Fruit fly (Drosophila melanogaster) whole organism, embryonic: ENCODE results near the gene CenB1A.

Source experiments
- CG10147 ChIP-seq: fragments of 200-800 bp; sonication (Bioruptor generic); optimal IDR thresholded peaks from 2 replicates; lab custom pipeline; 2019; ENCODE audit warnings: missing biosample characterization, mild to moderate bottlenecking, missing genetic modification characterization, moderate library complexity
- CG10543 ChIP-seq: fragments of 200-800 bp; sonication (Bioruptor generic); optimal IDR thresholded peaks from 3 replicates; lab custom pipeline; 2017; ENCODE audit warnings: missing biosample characterization, mild to moderate bottlenecking, missing genetic modification characterization, moderate library complexity
- CG11560 ChIP-seq: fragments of 200-800 bp; sonication (Bioruptor generic); IDR thresholded peaks from 3 replicates; pipeline ENCODE4 v1.3.6; 2022; ENCODE audit warnings: missing biosample characterization, missing genetic modification characterization
- CG14441 ChIP-seq: fragments of 200-800 bp; sonication (Bioruptor generic); IDR thresholded peaks from 2 replicates; pipeline ENCODE4 v1.3.6; 2022; ENCODE audit warnings: missing biosample characterization, missing genetic modification characterization
- CG1529 ChIP-seq: fragments of 200-800 bp; sonication (Bioruptor generic); optimal IDR thresholded peaks from 3 replicates; lab custom pipeline; 2018; ENCODE audit warnings: missing biosample characterization, missing genetic modification characterization
- CG17328 ChIP-seq: fragments of 200-800 bp; sonication (Bioruptor generic); IDR thresholded peaks from 2 replicates; pipeline ENCODE4 v1.3.6; 2022; ENCODE audit warnings: missing biosample characterization, missing genetic modification characterization
- CG2678 ChIP-seq: fragments of 200-800 bp; sonication (Bioruptor generic); optimal IDR thresholded peaks from 3 replicates; lab custom pipeline; 2019; ENCODE audit warnings: missing biosample characterization, mild to moderate bottlenecking, missing genetic modification characterization, moderate library complexity
- CG3065 ChIP-seq: fragments of 200-800 bp; sonication (Bioruptor generic); optimal IDR thresholded peaks from 2 replicates; lab custom pipeline; 2016; ENCODE audit warnings: missing biosample characterization, missing genetic modification characterization
- CG34376 ChIP-seq: fragments of 200-800 bp; sonication (Bioruptor generic); optimal IDR thresholded peaks from 2 replicates; lab custom pipeline; 2018; ENCODE audit warnings: missing biosample characterization, mild to moderate bottlenecking, missing genetic modification characterization
- CG6683 ChIP-seq: fragments of 200-800 bp; sonication (Bioruptor generic); optimal IDR thresholded peaks from 2 replicates; lab custom pipeline; 2017; ENCODE audit warnings: missing biosample characterization, mild to moderate bottlenecking, missing genetic modification characterization, missing genetic modification reagents
- CG6813 ChIP-seq: fragments of 200-800 bp; sonication (Bioruptor generic); optimal IDR thresholded peaks from 2 replicates; lab custom pipeline; 2017; ENCODE audit warnings: missing biosample characterization, missing genetic modification characterization, mild to moderate bottlenecking, moderate library complexity, missing genetic modification reagents
- CG7372 ChIP-seq: fragments of 200-800 bp; sonication (Bioruptor generic); IDR thresholded peaks from 2 replicates; pipeline ENCODE4 v1.3.6; 2022; ENCODE audit warnings: missing biosample characterization, missing genetic modification characterization
- CG7556 ChIP-seq: fragments of 200-800 bp; sonication (Bioruptor generic); optimal IDR thresholded peaks from 2 replicates; lab custom pipeline; 2017; ENCODE audit warnings: missing biosample characterization, mild to moderate bottlenecking, missing genetic modification characterization
- CG8290 ChIP-seq, 3 experiments: fragments of 200-800 bp; sonication (Bioruptor generic); optimal IDR thresholded peaks; 2 replicates each; lab custom pipeline; 2016 to 2019; ENCODE audit warnings: missing biosample characterization in 3 of 3, missing genetic modification characterization in 3 of 3, mild to moderate bottlenecking in 2 of 3, moderate library complexity in 1 of 3
- Dp ChIP-seq: fragments of 200-800 bp; sonication (Bioruptor generic); optimal IDR thresholded peaks from 2 replicates; lab custom pipeline; 2018; ENCODE audit warnings: missing biosample characterization, mild to moderate bottlenecking, missing genetic modification characterization, moderate library complexity
- HLH3B ChIP-seq: fragments of 200-800 bp; sonication (Bioruptor generic); IDR thresholded peaks from 2 replicates; pipeline ENCODE4 v1.3.6; 2022; ENCODE audit warnings: missing biosample characterization, missing genetic modification characterization
- HLH4C ChIP-seq: fragments of 200-800 bp; sonication (Bioruptor generic); IDR thresholded peaks from 3 replicates; pipeline ENCODE4 v1.3.6; 2022; ENCODE audit warnings: missing biosample characterization, missing genetic modification characterization; ENCODE audit not compliant: partially characterized antibody
- Hr3 ChIP-seq: fragments of 200-800 bp; sonication (Bioruptor generic); optimal IDR thresholded peaks from 3 replicates; lab custom pipeline; 2016; ENCODE audit warnings: missing biosample characterization, missing genetic modification characterization
- Jarid2 ChIP-seq: fragments of 200-800 bp; sonication (Bioruptor generic); optimal IDR thresholded peaks from 3 replicates; lab custom pipeline; 2017; ENCODE audit warnings: mild to moderate bottlenecking, missing biosample characterization, missing genetic modification reagents, missing genetic modification characterization
- Mad ChIP-seq: fragments of 200-800 bp; sonication (Bioruptor generic); optimal IDR thresholded peaks from 2 replicates; lab custom pipeline; 2016; ENCODE audit warnings: missing biosample characterization, missing genetic modification characterization
- Nf-YA ChIP-seq: fragments of 200-800 bp; sonication (Bioruptor generic); IDR thresholded peaks from 2 replicates; pipeline ENCODE4 v1.3.6; 2022; ENCODE audit warnings: missing biosample characterization, missing genetic modification characterization
- Rfx ChIP-seq: fragments of 200-800 bp; sonication (Bioruptor generic); IDR thresholded peaks from 2 replicates; pipeline ENCODE4 v1.3.6; 2022; ENCODE audit warnings: missing biosample characterization, missing genetic modification characterization
- Sox100B ChIP-seq: fragments of 200-800 bp; sonication (Bioruptor generic); optimal IDR thresholded peaks from 3 replicates; lab custom pipeline; 2018; ENCODE audit warnings: missing biosample characterization, mild to moderate bottlenecking, missing genetic modification characterization
- Xrp1 ChIP-seq: fragments of 200-800 bp; sonication (Bioruptor generic); IDR thresholded peaks from 2 replicates; pipeline ENCODE4 v1.3.6; 2022; ENCODE audit warnings: missing biosample characterization, missing genetic modification characterization
- chn ChIP-seq: fragments of 200-800 bp; sonication (Bioruptor generic); optimal IDR thresholded peaks from 2 replicates; lab custom pipeline; 2016; ENCODE audit warnings: missing biosample characterization, missing genetic modification characterization
- crc ChIP-seq: fragments of 200-800 bp; sonication (Bioruptor generic); optimal IDR thresholded peaks from 2 replicates; lab custom pipeline; 2016; ENCODE audit warnings: missing biosample characterization, missing genetic modification characterization
- crol ChIP-seq: fragments of 200-800 bp; sonication (Bioruptor generic); IDR thresholded peaks from 2 replicates; pipeline ENCODE4 v1.3.6; 2022; ENCODE audit warnings: missing biosample characterization, missing genetic modification characterization
- dmrt99B ChIP-seq: fragments of 200-800 bp; sonication (Bioruptor generic); optimal IDR thresholded peaks from 2 replicates; lab custom pipeline; 2018; ENCODE audit warnings: missing biosample characterization, mild to moderate bottlenecking, missing genetic modification characterization, moderate library complexity
- ewg ChIP-seq: fragments of 200-800 bp; sonication (Bioruptor generic); optimal IDR thresholded peaks from 3 replicates; lab custom pipeline; 2017; ENCODE audit warnings: mild to moderate bottlenecking, missing biosample characterization, missing genetic modification reagents, missing genetic modification characterization
- exex ChIP-seq: fragments of 200-800 bp; sonication (Bioruptor generic); optimal IDR thresholded peaks from 4 replicates; lab custom pipeline; 2018; ENCODE audit warnings: missing biosample characterization, mild to moderate bottlenecking, missing genetic modification characterization, moderate library complexity
- fd102C ChIP-seq: fragments of 200-800 bp; sonication (Bioruptor generic); optimal IDR thresholded peaks from 2 replicates; lab custom pipeline; 2018; ENCODE audit warnings: missing biosample characterization, mild to moderate bottlenecking, missing genetic modification characterization, moderate library complexity
- grn ChIP-seq: fragments of 200-800 bp; sonication (Bioruptor generic); optimal IDR thresholded peaks from 3 replicates; lab custom pipeline; 2017; ENCODE audit warnings: missing biosample characterization, missing genetic modification characterization
- gt ChIP-seq: fragments of 200-800 bp; sonication (Bioruptor generic); IDR thresholded peaks from 2 replicates; pipeline ENCODE4 v1.3.6; 2022; ENCODE audit warnings: missing biosample characterization, missing genetic modification characterization
- hb ChIP-seq: fragments of 200-800 bp; sonication (Bioruptor generic); IDR thresholded peaks from 3 replicates; pipeline ENCODE4 v1.3.6; 2022; ENCODE audit warnings: missing biosample characterization, missing genetic modification characterization; ENCODE audit not compliant: partially characterized antibody
- lab ChIP-seq: fragments of 200-800 bp; sonication (Bioruptor generic); optimal IDR thresholded peaks from 3 replicates; lab custom pipeline; 2017; ENCODE audit warnings: missing biosample characterization, missing genetic modification characterization, mild to moderate bottlenecking, moderate library complexity, missing genetic modification reagents
- lmd ChIP-seq: fragments of 200-800 bp; sonication (Bioruptor generic); IDR thresholded peaks from 2 replicates; pipeline ENCODE4 v1.3.6; 2022; ENCODE audit warnings: missing biosample characterization, missing genetic modification characterization
- mirr ChIP-seq: fragments of 200-800 bp; sonication (Bioruptor generic); optimal IDR thresholded peaks from 3 replicates; lab custom pipeline; 2018; ENCODE audit warnings: missing biosample characterization, mild to moderate bottlenecking, missing genetic modification characterization
- nau ChIP-seq: fragments of 200-800 bp; sonication (Bioruptor generic); optimal IDR thresholded peaks from 3 replicates; lab custom pipeline; 2017; ENCODE audit warnings: missing biosample characterization, mild to moderate bottlenecking, missing genetic modification characterization, missing genetic modification reagents
- nerfin-1 ChIP-seq: fragments of 200-800 bp; sonication (Bioruptor generic); optimal IDR thresholded peaks from 3 replicates; lab custom pipeline; 2019; ENCODE audit warnings: missing biosample characterization, mild to moderate bottlenecking, missing genetic modification characterization, moderate library complexity
- org-1 ChIP-seq: fragments of 200-800 bp; sonication (Bioruptor generic); optimal IDR thresholded peaks from 2 replicates; lab custom pipeline; 2017; ENCODE audit warnings: missing biosample characterization, missing genetic modification characterization
- p53 ChIP-seq: fragments of 200-800 bp; sonication (Bioruptor generic); optimal IDR thresholded peaks from 2 replicates; lab custom pipeline; 2016; ENCODE audit warnings: missing biosample characterization, missing genetic modification characterization
- phol ChIP-seq: fragments of 200-800 bp; sonication (Bioruptor generic); optimal IDR thresholded peaks from 3 replicates; lab custom pipeline; 2018; ENCODE audit warnings: missing biosample characterization, mild to moderate bottlenecking, missing genetic modification characterization, moderate library complexity
- pnt ChIP-seq: fragments of 200-800 bp; sonication (Bioruptor generic); optimal IDR thresholded peaks from 3 replicates; lab custom pipeline; 2016; ENCODE audit warnings: missing biosample characterization, missing genetic modification characterization
- sd ChIP-seq: fragments of 200-800 bp; sonication (Bioruptor generic); optimal IDR thresholded peaks from 3 replicates; lab custom pipeline; 2018; ENCODE audit warnings: missing biosample characterization, mild to moderate bottlenecking, missing genetic modification characterization, moderate library complexity
- sug ChIP-seq: fragments of 200-800 bp; optimal IDR thresholded peaks from 2 replicates; lab custom pipeline; 2019; ENCODE audit warnings: missing biosample characterization, mild to moderate bottlenecking, missing genetic modification characterization, moderate library complexity
- yki ChIP-seq: fragments of >200 bp; optimal IDR thresholded peaks from 3 replicates; lab custom pipeline; 2018

Gene CenB1A

DNA sequence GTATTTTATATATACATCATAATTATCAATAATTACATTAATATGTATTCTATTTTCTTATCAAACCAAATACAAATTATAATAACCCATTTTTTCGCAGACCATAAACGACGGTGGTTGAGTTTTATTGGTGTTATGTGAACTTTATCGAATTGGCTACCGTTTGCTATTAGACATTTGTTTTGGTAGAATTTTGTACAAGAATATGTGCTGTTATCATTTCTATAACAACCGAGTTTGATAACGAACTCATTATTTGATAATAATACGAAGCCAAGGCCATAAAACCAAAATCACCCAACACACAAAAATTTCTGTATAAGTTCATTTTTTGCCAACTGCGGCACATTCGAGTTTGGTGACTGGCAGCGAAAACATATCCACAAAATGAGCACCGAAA, 22.9 kb upstream of the CenB1A start, which contains the start of gene CG17109:
Gene CG17109, plus strand, starts transcription at position 345 of the 400 bp plus-strand sequence.
- TF ChIP-seq Dp (no peak), mirr (GFP tag; lab: Kevin White, UChicago) (peak; percentile 14), CG34376 (GFP tag; lab: Kevin White, UChicago) (peak; percentile 86), Nf-YA (no peak), exex (peak; percentile 93), sd (tag; lab: Kevin White, UChicago) (peak; percentile 2), sug (tag; lab: Kevin White, UChicago) (peak; percentile 32)

DNA sequence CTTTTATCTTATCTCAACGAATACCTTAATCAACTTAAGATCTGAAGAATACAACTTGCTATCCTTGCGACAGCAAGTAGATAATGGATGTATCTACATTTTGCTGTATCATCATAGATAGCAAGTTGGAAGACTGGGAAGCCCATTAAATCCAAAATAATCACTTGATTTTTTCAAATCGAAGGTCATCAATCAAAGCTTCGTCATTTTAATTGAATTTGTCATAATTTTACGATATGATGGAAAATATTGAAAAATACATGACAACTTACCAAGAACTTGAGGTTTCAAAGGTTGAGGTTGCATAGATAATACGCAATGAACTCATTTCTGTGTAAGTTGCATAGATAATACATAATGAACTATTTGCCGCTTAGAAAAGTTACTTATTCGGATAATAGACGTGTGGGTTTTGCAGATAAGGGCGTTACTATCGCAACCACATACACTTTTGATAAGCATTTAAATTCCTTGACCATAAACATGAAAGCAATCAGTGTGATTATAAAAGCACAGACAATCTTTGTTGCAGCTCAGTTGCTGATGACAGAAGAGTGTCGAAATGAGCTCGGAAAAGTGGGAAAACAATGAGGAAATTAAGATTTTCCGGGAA, 20.9 kb upstream of the CenB1A start, which contains the start of gene CG6733:
Gene CG6733, plus strand, starts transcription at position 532 of the 613 bp plus-strand sequence.
- TF ChIP-seq Mad (GFP tag; lab: Kevin White, UChicago): no peak
- TF ChIP-seq Xrp1 (GFP tag; lab: Robert Waterston, UW): no peak
- TF ChIP-seq CG17328 (GFP tag; lab: Robert Waterston, UW): no peak
- TF ChIP-seq exex: peak; percentile 68
- no peak for TF ChIP-seq CG1529 (GFP tag; lab: Kevin White, UChicago)
- peak; percentile 31 for TF ChIP-seq sd (tag; lab: Kevin White, UChicago)
- TF ChIP-seq lab: peak; percentile 50
- TF ChIP-seq Rfx (GFP tag; lab: Robert Waterston, UW): no peak
- TF ChIP-seq chn (GFP tag; lab: Kevin White, UChicago): no peak
- TF ChIP-seq pnt (GFP tag; lab: Kevin White, UChicago): no peak
- TF ChIP-seq CG34376 (GFP tag; lab: Kevin White, UChicago): peak; percentile 50
- TF ChIP-seq mirr (GFP tag; lab: Kevin White, UChicago): peak; percentile 69
- peak; percentile 40 for TF ChIP-seq grn (GFP tag; lab: Kevin White, UChicago)
- TF ChIP-seq CG7556 (GFP tag; lab: Kevin White, UChicago): no peak
- TF ChIP-seq Sox100B (GFP tag; lab: Kevin White, UChicago): no peak

DNA sequence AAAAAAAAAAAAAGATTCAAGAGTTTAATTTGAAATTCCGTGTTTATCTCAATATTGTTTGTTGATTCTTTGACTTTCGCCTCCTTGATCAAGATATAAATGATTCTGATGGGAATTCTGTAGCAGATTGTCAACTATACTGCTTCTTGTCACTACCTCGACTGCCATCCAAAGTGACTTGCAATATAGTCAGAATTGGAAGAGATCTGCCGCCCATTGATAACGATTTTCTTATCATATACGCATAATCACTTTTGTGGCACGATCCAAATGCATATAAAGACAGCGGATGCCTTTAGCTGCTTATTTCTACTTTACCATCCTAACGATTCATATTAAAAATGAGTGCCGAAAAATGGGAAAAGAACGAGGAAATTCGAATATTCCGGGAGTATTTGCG, 19.0 kb upstream of the CenB1A start, which contains the start of gene CG6738:
Gene CG6738, plus strand, starts transcription at position 301 of the 400 bp plus-strand sequence.
- TF ChIP-seq CG14441 (GFP tag; lab: Robert Waterston, UW): no peak
- TF ChIP-seq CG2678 (tag; lab: Kevin White, UChicago): no peak
- no peak for TF ChIP-seq CG8290 (GFP tag; optimal IDR thresholded peaks at IDR 0.05; lab: Kevin White, UChicago)
- TF ChIP-seq CG8290 (tag; optimal IDR thresholded peaks at IDR 0.05; lab: Kevin White, UChicago): no peak
- TF ChIP-seq Hr3 (GFP tag; lab: Kevin White, UChicago): no peak
- TF ChIP-seq hb (GFP tag; lab: Robert Waterston, UW): no peak
- no peak for TF ChIP-seq HLH4C
- TF ChIP-seq org-1: no peak
- TF ChIP-seq crol: no peak
- no peak for TF ChIP-seq CG6813 (GFP tag; lab: Kevin White, UChicago)
- TF ChIP-seq nerfin-1: no peak
- no peak for TF ChIP-seq Jarid2
- TF ChIP-seq gt (GFP tag; lab: Robert Waterston, UW): no peak
- TF ChIP-seq crc (GFP tag; lab: Kevin White, UChicago): no peak

DNA sequence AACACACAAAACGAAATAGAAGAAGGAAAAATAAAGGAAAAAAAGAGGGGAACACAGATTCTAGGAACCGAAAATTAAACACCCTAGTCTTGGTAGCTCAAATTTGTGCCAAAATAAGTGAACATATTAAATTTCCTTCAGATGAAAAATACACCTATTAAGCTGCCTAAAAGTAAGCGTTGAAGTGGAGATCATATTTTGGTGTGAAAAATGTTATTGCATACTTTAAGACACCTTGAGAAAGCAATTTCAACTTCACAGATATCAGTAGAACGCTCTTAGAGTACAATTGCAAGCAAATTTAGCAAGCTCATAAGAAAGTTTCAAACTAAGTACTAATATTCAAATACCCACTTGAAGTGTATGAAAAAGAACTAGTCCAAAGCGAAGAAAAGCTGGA, 7.5 kb upstream of the CenB1A start:
- TF ChIP-seq phol: no peak
- no peak for TF ChIP-seq CG7372 (GFP tag; lab: Robert Waterston, UW)
- no peak for TF ChIP-seq yki
- no peak for TF ChIP-seq lmd
- TF ChIP-seq CG3065 (GFP tag; lab: Kevin White, UChicago): no peak
- peak; percentile 29 for TF ChIP-seq dmrt99B (tag; lab: Kevin White, UChicago)
- TF ChIP-seq HLH3B (GFP tag; lab: Robert Waterston, UW): no peak
- no peak for TF ChIP-seq p53
- no peak for TF ChIP-seq ewg
- no peak for TF ChIP-seq CG11560 (tag; lab: Robert Waterston, UW)
- no peak for TF ChIP-seq fd102C (GFP tag; lab: Kevin White, UChicago)
- peak; percentile 66 for TF ChIP-seq CG10147 (GFP tag; lab: Kevin White, UChicago)
- no peak for TF ChIP-seq CG6683 (GFP tag; lab: Kevin White, UChicago)
- TF ChIP-seq CG10543: no peak
- TF ChIP-seq nau (GFP tag; lab: Kevin White, UChicago): no peak
